Fruit fly (Drosophila melanogaster) whole organism, embryonic: Measurements from ENCODE around the gene Lcp65Ag2.

Source experiments
- CG1024 ChIP-seq: fragments of 200-800 bp; sonication (Bioruptor generic); IDR thresholded peaks from 2 replicates; pipeline ENCODE4 v1.3.6; 2022; ENCODE audit warnings: missing biosample characterization, missing genetic modification characterization
- CG10565 ChIP-seq: fragments of 200-800 bp; sonication (Bioruptor generic); optimal IDR thresholded peaks from 3 replicates; lab custom pipeline; 2016; ENCODE audit warnings: missing biosample characterization, mild to moderate bottlenecking, missing genetic modification characterization
- CG12104 ChIP-seq: fragments of 200-800 bp; sonication (Bioruptor generic); optimal IDR thresholded peaks from 3 replicates; lab custom pipeline; 2016; ENCODE audit warnings: missing biosample characterization, missing genetic modification characterization
- CG12155 ChIP-seq: fragments of 200-800 bp; sonication (Bioruptor generic); optimal IDR thresholded peaks from 3 replicates; lab custom pipeline; 2016; ENCODE audit warnings: missing biosample characterization, missing genetic modification characterization
- CG13287 ChIP-seq: fragments of 200-800 bp; sonication (Bioruptor generic); IDR thresholded peaks from 2 replicates; pipeline ENCODE4 v1.3.6; 2022; ENCODE audit warnings: missing biosample characterization, missing genetic modification characterization; ENCODE audit not compliant: partially characterized antibody
- CG14710 ChIP-seq: fragments of 200-800 bp; sonication (Bioruptor generic); optimal IDR thresholded peaks from 3 replicates; lab custom pipeline; 2019; ENCODE audit warnings: missing biosample characterization, mild to moderate bottlenecking, missing genetic modification characterization, moderate library complexity
- CG16813 ChIP-seq: fragments of 200-800 bp; sonication (Bioruptor generic); IDR thresholded peaks from 3 replicates; pipeline ENCODE4 v1.3.6; 2022; ENCODE audit warnings: missing biosample characterization, missing genetic modification characterization; ENCODE audit not compliant: partially characterized antibody
- CG17385 ChIP-seq: fragments of 200-800 bp; sonication (Bioruptor generic); optimal IDR thresholded peaks from 3 replicates; lab custom pipeline; 2018; ENCODE audit warnings: missing biosample characterization, mild to moderate bottlenecking, missing genetic modification characterization
- CG18764 ChIP-seq: fragments of 200-800 bp; sonication (Bioruptor generic); optimal IDR thresholded peaks from 3 replicates; lab custom pipeline; 2016; ENCODE audit warnings: missing biosample characterization, missing genetic modification characterization
- CG3065 ChIP-seq: fragments of 200-800 bp; sonication (Bioruptor generic); optimal IDR thresholded peaks from 2 replicates; lab custom pipeline; 2016; ENCODE audit warnings: missing biosample characterization, missing genetic modification characterization
- CG34376 ChIP-seq: fragments of 200-800 bp; sonication (Bioruptor generic); optimal IDR thresholded peaks from 2 replicates; lab custom pipeline; 2018; ENCODE audit warnings: missing biosample characterization, mild to moderate bottlenecking, missing genetic modification characterization
- CG5245 ChIP-seq: fragments of 200-800 bp; sonication (Bioruptor generic); optimal IDR thresholded peaks from 3 replicates; lab custom pipeline; 2016; ENCODE audit warnings: missing biosample characterization, missing genetic modification characterization
- CG6791 ChIP-seq: fragments of 200-800 bp; sonication (Bioruptor generic); IDR thresholded peaks from 3 replicates; pipeline ENCODE4 v1.3.6; 2022; ENCODE audit warnings: missing biosample characterization, missing genetic modification characterization; ENCODE audit not compliant: partially characterized antibody
- CG8388 ChIP-seq: fragments of 200-800 bp; sonication (Bioruptor generic); optimal IDR thresholded peaks from 2 replicates; lab custom pipeline; 2019; ENCODE audit warnings: missing biosample characterization, mild to moderate bottlenecking, missing genetic modification characterization, moderate library complexity
- Chrac-16 ChIP-seq: fragments of 200-800 bp; sonication (Bioruptor generic); optimal IDR thresholded peaks from 3 replicates; lab custom pipeline; 2016; ENCODE audit warnings: missing biosample characterization, missing genetic modification characterization
- Dll ChIP-seq: fragments of 200-800 bp; sonication (Bioruptor generic); IDR thresholded peaks from 4 replicates; pipeline ENCODE4 v1.3.6; 2022; ENCODE audit warnings: missing biosample characterization, missing genetic modification characterization; ENCODE audit not compliant: partially characterized antibody
- H2.0 ChIP-seq: fragments of 200-800 bp; sonication (Bioruptor generic); IDR thresholded peaks from 2 replicates; pipeline ENCODE4 v1.3.6; 2022; ENCODE audit warnings: missing biosample characterization, missing genetic modification characterization
- HLH3B ChIP-seq: fragments of 200-800 bp; sonication (Bioruptor generic); IDR thresholded peaks from 2 replicates; pipeline ENCODE4 v1.3.6; 2022; ENCODE audit warnings: missing biosample characterization, missing genetic modification characterization
- HLHmδ ChIP-seq: fragments of 200-800 bp; sonication (Bioruptor generic); optimal IDR thresholded peaks from 2 replicates; lab custom pipeline; 2018; ENCODE audit warnings: missing biosample characterization, mild to moderate bottlenecking, missing genetic modification characterization, moderate library complexity
- Hmx ChIP-seq: fragments of 200-800 bp; sonication (Bioruptor generic); optimal IDR thresholded peaks from 2 replicates; lab custom pipeline; 2016; ENCODE audit warnings: missing biosample characterization, missing genetic modification characterization
- Hr3 ChIP-seq: fragments of 200-800 bp; sonication (Bioruptor generic); optimal IDR thresholded peaks from 3 replicates; lab custom pipeline; 2016; ENCODE audit warnings: missing biosample characterization, missing genetic modification characterization
- MBD-R2 ChIP-seq: fragments of 200-800 bp; sonication (Bioruptor generic); IDR thresholded peaks from 2 replicates; pipeline ENCODE4 v1.3.6; 2022; ENCODE audit warnings: missing biosample characterization, missing genetic modification characterization
- Max ChIP-seq: fragments of 200-800 bp; sonication (Bioruptor generic); optimal IDR thresholded peaks from 2 replicates; lab custom pipeline; 2016; ENCODE audit warnings: missing biosample characterization, mild to moderate bottlenecking, missing genetic modification characterization
- Med ChIP-seq: fragments of 200-800 bp; sonication (Bioruptor generic); peaks from one replicate; lab custom pipeline; 2016; ENCODE audit warnings: missing biosample characterization, missing genetic modification characterization, mild to moderate bottlenecking, inconsistent platforms, moderate library complexity
- NC2β ChIP-seq: fragments of 200-800 bp; sonication (Bioruptor generic); optimal IDR thresholded peaks from 2 replicates; lab custom pipeline; 2016; ENCODE audit warnings: missing biosample characterization, missing genetic modification characterization
- Sry-δ ChIP-seq: fragments of 200-800 bp; sonication (Bioruptor generic); optimal IDR thresholded peaks from 2 replicates; lab custom pipeline; 2016; ENCODE audit warnings: missing biosample characterization, missing genetic modification characterization
- Tbp ChIP-seq: fragments of >200 bp; optimal IDR thresholded peaks from 2 replicates; lab custom pipeline; 2018; ENCODE audit warnings: missing biosample characterization, missing genetic modification characterization
- ab ChIP-seq: fragments of 200-800 bp; sonication (Bioruptor generic); optimal IDR thresholded peaks from 2 replicates; lab custom pipeline; 2016; ENCODE audit warnings: missing biosample characterization, missing genetic modification characterization
- bab2 ChIP-seq: fragments of 200-800 bp; sonication (Bioruptor generic); optimal IDR thresholded peaks from 2 replicates; lab custom pipeline; 2016; ENCODE audit warnings: missing biosample characterization, missing genetic modification characterization
- bsh ChIP-seq, 2 experiments: fragments of 200-800 bp; sonication (Bioruptor generic); optimal IDR thresholded peaks; 2 replicates each; lab custom pipeline; 2017 to 2018; ENCODE audit warnings: mild to moderate bottlenecking in 2 of 2, missing biosample characterization in 2 of 2, missing genetic modification characterization in 2 of 2, moderate library complexity in 1 of 2
- chm ChIP-seq: fragments of 200-800 bp; sonication (Bioruptor generic); IDR thresholded peaks from 2 replicates; pipeline ENCODE4 v1.3.6; 2022; ENCODE audit warnings: missing biosample characterization, missing genetic modification characterization
- croc ChIP-seq: fragments of 200-800 bp; sonication (Bioruptor generic); conservative IDR thresholded peaks from 3 replicates; pipeline ENCODE4 v1.3.6; 2022; ENCODE audit warnings: missing biosample characterization, missing genetic modification characterization
- ems ChIP-seq: fragments of 200-800 bp; sonication (Bioruptor generic); optimal IDR thresholded peaks from 3 replicates; lab custom pipeline; 2016; ENCODE audit warnings: missing biosample characterization, missing genetic modification characterization
- esg ChIP-seq: fragments of 200-800 bp; sonication (Bioruptor generic); conservative IDR thresholded peaks from 2 replicates; pipeline ENCODE4 v1.3.6; 2022; ENCODE audit warnings: missing biosample characterization, missing genetic modification characterization
- ewg ChIP-seq: fragments of 200-800 bp; sonication (Bioruptor generic); optimal IDR thresholded peaks from 3 replicates; lab custom pipeline; 2017; ENCODE audit warnings: mild to moderate bottlenecking, missing biosample characterization, missing genetic modification reagents, missing genetic modification characterization
- fu2 ChIP-seq: fragments of 200-800 bp; sonication (Bioruptor generic); optimal IDR thresholded peaks from 2 replicates; lab custom pipeline; 2016; ENCODE audit warnings: missing biosample characterization, missing genetic modification characterization
- jing ChIP-seq: fragments of 200-800 bp; sonication (Bioruptor generic); optimal IDR thresholded peaks from 2 replicates; lab custom pipeline; 2018; ENCODE audit warnings: missing biosample characterization, mild to moderate bottlenecking, missing genetic modification characterization
- kah ChIP-seq: fragments of 200-800 bp; sonication (Bioruptor generic); optimal IDR thresholded peaks from 2 replicates; lab custom pipeline; 2018; ENCODE audit warnings: missing biosample characterization, mild to moderate bottlenecking, missing genetic modification characterization
- klu ChIP-seq: fragments of 200-800 bp; sonication (Bioruptor generic); IDR thresholded peaks from 2 replicates; pipeline ENCODE4 v1.3.6; 2022; ENCODE audit warnings: missing biosample characterization, missing genetic modification characterization
- lola ChIP-seq, 3 experiments: fragments of >200 bp in 2 of 3; fragments of 200-800 bp in 1 of 3; sonication (Bioruptor generic) in 1 of 3; optimal IDR thresholded peaks; 2 replicates each; lab custom pipeline; 2017 to 2019; ENCODE audit warnings: missing biosample characterization in 3 of 3, missing genetic modification characterization in 3 of 3, mild to moderate bottlenecking in 1 of 3, moderate library complexity in 1 of 3
- ro ChIP-seq: fragments of 200-800 bp; sonication (Bioruptor generic); IDR thresholded peaks from 2 replicates; pipeline ENCODE4 v1.3.6; 2022; ENCODE audit warnings: missing biosample characterization, missing genetic modification characterization
- shn ChIP-seq: fragments of 200-800 bp; sonication (Bioruptor generic); optimal IDR thresholded peaks from 3 replicates; lab custom pipeline; 2016; ENCODE audit warnings: missing biosample characterization, missing genetic modification characterization
- sima ChIP-seq: fragments of 200-800 bp; sonication (Bioruptor generic); optimal IDR thresholded peaks from 2 replicates; lab custom pipeline; 2016; ENCODE audit warnings: missing biosample characterization, missing genetic modification characterization
- sisA ChIP-seq: fragments of 200-800 bp; sonication (Bioruptor generic); IDR thresholded peaks from 2 replicates; pipeline ENCODE4 v1.3.6; 2022; ENCODE audit warnings: missing biosample characterization, missing genetic modification characterization
- slp2 ChIP-seq: fragments of 200-800 bp; sonication (Bioruptor generic); optimal IDR thresholded peaks from 2 replicates; lab custom pipeline; 2016; ENCODE audit warnings: missing biosample characterization, missing genetic modification characterization
- tin ChIP-seq: fragments of 200-800 bp; sonication (Bioruptor generic); optimal IDR thresholded peaks from 3 replicates; lab custom pipeline; 2016; ENCODE audit warnings: missing biosample characterization, missing genetic modification characterization
- tna ChIP-seq: fragments of 200-800 bp; sonication (Bioruptor generic); IDR thresholded peaks from 2 replicates; pipeline ENCODE4 v1.3.6; 2022; ENCODE audit warnings: missing biosample characterization, missing genetic modification characterization; ENCODE audit not compliant: partially characterized antibody
- vnd ChIP-seq: fragments of 200-800 bp; sonication (Bioruptor generic); IDR thresholded peaks from 3 replicates; pipeline ENCODE4 v1.3.6; 2022; ENCODE audit warnings: missing biosample characterization, missing genetic modification characterization; ENCODE audit not compliant: partially characterized antibody
- zen ChIP-seq: fragments of 200-800 bp; sonication (Bioruptor generic); optimal IDR thresholded peaks from 3 replicates; lab custom pipeline; 2018; ENCODE audit warnings: missing biosample characterization, mild to moderate bottlenecking, missing genetic modification characterization, moderate library complexity
- zen2 ChIP-seq: fragments of 200-800 bp; sonication (Bioruptor generic); IDR thresholded peaks from 3 replicates; pipeline ENCODE4 v1.3.6; 2022; ENCODE audit warnings: missing biosample characterization, missing genetic modification characterization; ENCODE audit not compliant: partially characterized antibody
- zfh2 ChIP-seq: fragments of 200-800 bp; sonication (Bioruptor generic); optimal IDR thresholded peaks from 2 replicates; lab custom pipeline; 2016; ENCODE audit warnings: missing biosample characterization, missing genetic modification characterization

Lcp65Ag2 gene

DNA sequence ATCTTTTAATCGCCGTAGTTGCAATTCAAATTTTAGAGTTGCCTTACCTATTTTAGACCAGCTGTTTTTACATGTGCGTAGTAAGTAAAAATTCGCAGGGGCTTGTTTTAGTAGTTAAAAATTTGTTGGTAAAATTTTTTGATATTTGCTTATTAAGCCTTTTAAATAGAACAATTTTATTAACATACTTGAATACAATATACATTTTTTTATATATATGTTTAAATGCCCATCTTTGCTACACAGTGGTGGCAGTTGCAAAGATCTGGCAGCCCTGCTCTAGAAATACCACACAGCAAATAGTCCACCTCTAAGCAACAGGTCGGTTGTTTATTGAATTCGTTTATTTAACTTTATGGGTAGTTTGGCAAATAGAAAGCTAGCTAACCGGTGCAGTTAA, 38.7 kb downstream of the Lcp65Ag2 start, which contains the start of the genes CG10467 and loj (continued):
- TF ChIP-seq zfh2, result peak; percentile 87
- peak; percentile 91 for TF ChIP-seq Sry-δ (GFP tag; lab: Kevin White, UChicago)
- TF ChIP-seq chm (GFP tag; lab: Robert Waterston, UW), result peak; percentile 93
- TF ChIP-seq NC2β, result peak; percentile 65
- TF ChIP-seq sima (GFP tag; lab: Kevin White, UChicago), result no peak
- peak in 1 of 3 experiments; percentile 97 for TF ChIP-seq lola (GFP tag; optimal IDR thresholded peaks at IDR 0.05; lab: Kevin White, UChicago)
- no peak for TF ChIP-seq Tbp (GFP tag; lab: Kevin White, UChicago)
- TF ChIP-seq CG34376 (GFP tag; lab: Kevin White, UChicago), result peak; percentile 75
- TF ChIP-seq ewg (GFP tag; lab: Kevin White, UChicago), result peak; percentile 90
- TF ChIP-seq Hr3 (GFP tag; lab: Kevin White, UChicago), result peak; percentile 98
- TF ChIP-seq CG13287 (GFP tag; lab: Robert Waterston, UW), result peak; percentile 82
- peak; percentile 97 for TF ChIP-seq H2.0 (GFP tag; lab: Robert Waterston, UW)
- peak; percentile 99 for TF ChIP-seq sisA (GFP tag; lab: Robert Waterston, UW)
- peak; percentile 84 for TF ChIP-seq Dll (GFP tag; lab: Robert Waterston, UW)
- peak; percentile 93 for TF ChIP-seq CG5245 (GFP tag; lab: Kevin White, UChicago)
- peak; percentile 88 for TF ChIP-seq bab2 (GFP tag; lab: Kevin White, UChicago)
- TF ChIP-seq CG16813 (GFP tag; lab: Robert Waterston, UW), result peak; percentile 75
- peak; percentile 97 for TF ChIP-seq CG14710 (tag; lab: Kevin White, UChicago)
- TF ChIP-seq HLHmδ (GFP tag; lab: Kevin White, UChicago), result no peak
- peak; percentile 97 for TF ChIP-seq klu (GFP tag; lab: Robert Waterston, UW)
- TF ChIP-seq CG10565 (GFP tag; lab: Kevin White, UChicago), result peak; percentile 50
- peak; percentile 72 for TF ChIP-seq slp2 (GFP tag; lab: Kevin White, UChicago)
- TF ChIP-seq zen2, result no peak
- peak; percentile 93 for TF ChIP-seq CG12104 (GFP tag; lab: Kevin White, UChicago)
- peak; percentile 92 for TF ChIP-seq Max (GFP tag; lab: Kevin White, UChicago)
- peak; percentile 89 for TF ChIP-seq CG8388
- peak; percentile 91 for TF ChIP-seq CG1024 (GFP tag; lab: Robert Waterston, UW)
- peak; percentile 81 for TF ChIP-seq kah (GFP tag; lab: Kevin White, UChicago)
- TF ChIP-seq ro (GFP tag; lab: Robert Waterston, UW), result peak; percentile 91
- TF ChIP-seq Chrac-16 (GFP tag; lab: Kevin White, UChicago), result peak; percentile 97
- peak; percentile 92 for TF ChIP-seq CG18764 (GFP tag; lab: Kevin White, UChicago)
- peak; percentile 90 for TF ChIP-seq CG3065
- TF ChIP-seq CG12155 (GFP tag; lab: Kevin White, UChicago), result peak; percentile 96
- TF ChIP-seq tna (GFP tag; lab: Robert Waterston, UW), result no peak
- peak; percentile 94 for TF ChIP-seq Med (GFP tag; lab: Kevin White, UChicago)
- TF ChIP-seq zen (tag; lab: Kevin White, UChicago), result peak; percentile 98
- TF ChIP-seq esg (GFP tag; lab: Robert Waterston, UW), result peak; percentile 98
- peak; percentile 88 for TF ChIP-seq ems
- TF ChIP-seq shn, result peak; percentile 76
- TF ChIP-seq CG17385, result peak; percentile 85
- peak; percentile 76 for TF ChIP-seq fu2 (GFP tag; lab: Kevin White, UChicago)
- TF ChIP-seq bsh (GFP tag; optimal IDR thresholded peaks at IDR 0.05; lab: Kevin White, UChicago), result peak in 1 of 2 experiments; percentile 97
- TF ChIP-seq Hmx, result peak; percentile 73
- TF ChIP-seq jing (GFP tag; lab: Kevin White, UChicago), result peak; percentile 87
- TF ChIP-seq croc, result peak; percentile 97
- TF ChIP-seq ab (GFP tag; lab: Kevin White, UChicago), result peak; percentile 56
- peak; percentile 99 for TF ChIP-seq MBD-R2 (GFP tag; lab: Robert Waterston, UW)
- peak; percentile 55; the same call in 1 of the 3 replicates for TF ChIP-seq CG6791 (GFP tag; lab: Robert Waterston, UW)
- peak; percentile 97 for TF ChIP-seq HLH3B
- peak; percentile 65 for TF ChIP-seq vnd (GFP tag; lab: Robert Waterston, UW)
- TF ChIP-seq tin (GFP tag; lab: Kevin White, UChicago), result peak; percentile 97
